Fruit fly (Drosophila melanogaster) whole organism, wandering third instar larva: ENCODE measurements around the gene CG31673.

Experiments used
- Abd-B ChIP-seq: fragments of >200 bp; optimal IDR thresholded peaks from 2 replicates; lab custom pipeline; 2017; ENCODE audit warnings: missing biosample characterization, missing genetic modification characterization
- CG32264 ChIP-seq: fragments of 200-800 bp; sonication (Bioruptor generic); optimal IDR thresholded peaks from 2 replicates; lab custom pipeline; 2016; ENCODE audit warnings: missing biosample characterization, missing genetic modification characterization
- CG9705 ChIP-seq: fragments of 200-800 bp; sonication (Bioruptor generic); optimal IDR thresholded peaks from 2 replicates; lab custom pipeline; 2018; ENCODE audit warnings: missing biosample characterization, mild to moderate bottlenecking, missing genetic modification characterization
- CrebA ChIP-seq: fragments of 200-800 bp; sonication (Bioruptor generic); optimal IDR thresholded peaks from 2 replicates; lab custom pipeline; 2016; ENCODE audit warnings: missing biosample characterization, mild to moderate bottlenecking, missing genetic modification characterization, borderline replicate concordance
- Dfd ChIP-seq: fragments of >200 bp; optimal IDR thresholded peaks from 2 replicates; lab custom pipeline; 2017; ENCODE audit warnings: missing biosample characterization, missing genetic modification characterization
- Dif ChIP-seq: fragments of 200-275, 200-300 bp; sonication (Bioruptor generic); optimal IDR thresholded peaks from 2 replicates; lab custom pipeline; 2018; ENCODE audit warnings: missing biosample characterization, missing genetic modification characterization; ENCODE audit not compliant: partially characterized antibody
- GATAd ChIP-seq: sonication (Bioruptor generic); optimal IDR thresholded peaks from 2 replicates; lab custom pipeline; 2016; ENCODE audit warnings: missing biosample characterization, missing genetic modification characterization
- HLH106 ChIP-seq: fragments of 200-800 bp; optimal IDR thresholded peaks from 3 replicates; lab custom pipeline; 2019; ENCODE audit warnings: missing biosample characterization, mild to moderate bottlenecking, missing genetic modification characterization, moderate library complexity
- Hnf4 ChIP-seq: fragments of 200-800 bp; sonication (Bioruptor generic); optimal IDR thresholded peaks from 2 replicates; lab custom pipeline; 2016; ENCODE audit warnings: missing biosample characterization, mild to moderate bottlenecking, missing genetic modification characterization
- Hr78 ChIP-seq: fragments of >200 bp; optimal IDR thresholded peaks from 2 replicates; lab custom pipeline; 2017; ENCODE audit warnings: missing biosample characterization, missing genetic modification characterization
- Hr83 ChIP-seq: fragments of 200-300 bp; sonication (Bioruptor generic); optimal IDR thresholded peaks from 2 replicates; lab custom pipeline; 2016; ENCODE audit warnings: missing biosample characterization, mild to moderate bottlenecking, missing genetic modification characterization, moderate library complexity; ENCODE audit not compliant: poor library complexity, severe bottlenecking
- Jra ChIP-seq: sonication (Bioruptor generic); optimal IDR thresholded peaks from 2 replicates; lab custom pipeline; 2016; ENCODE audit warnings: missing biosample characterization, missing genetic modification characterization
- Mio ChIP-seq: sonication (Bioruptor generic); optimal IDR thresholded peaks from 2 replicates; lab custom pipeline; 2016; ENCODE audit warnings: missing biosample characterization, missing genetic modification characterization
- Myc ChIP-seq: fragments of >200 bp; optimal IDR thresholded peaks from 2 replicates; lab custom pipeline; 2017
- N ChIP-seq: fragments of >200 bp; optimal IDR thresholded peaks from 2 replicates; lab custom pipeline; 2018; ENCODE audit warnings: missing biosample characterization, missing external identifiers, missing genetic modification characterization
- OdsH ChIP-seq: fragments of 200-800 bp; sonication (Bioruptor generic); optimal IDR thresholded peaks from 2 replicates; lab custom pipeline; 2016; ENCODE audit warnings: missing biosample characterization, mild to moderate bottlenecking, missing genetic modification characterization
- Rel ChIP-seq, 2 experiments: fragments of 200-800 bp; sonication (Bioruptor generic) in 1 of 2; optimal IDR thresholded peaks; 2 replicates in 1 of 2; 3 replicates in 1 of 2; lab custom pipeline; 2016 to 2019; ENCODE audit warnings: mild to moderate bottlenecking in 2 of 2, missing biosample characterization in 2 of 2, missing genetic modification characterization in 2 of 2, moderate library complexity in 1 of 2
- Sp1 ChIP-seq: fragments of 200-800 bp; sonication (Bioruptor generic); optimal IDR thresholded peaks from 3 replicates; lab custom pipeline; 2019; ENCODE audit warnings: missing biosample characterization, mild to moderate bottlenecking, missing genetic modification characterization, moderate library complexity
- Vsx2 ChIP-seq: fragments of 200-300, 225-300 bp; sonication (Bioruptor generic); optimal IDR thresholded peaks from 2 replicates; lab custom pipeline; 2018; ENCODE audit warnings: missing biosample characterization, missing genetic modification characterization; ENCODE audit not compliant: partially characterized antibody
- br ChIP-seq: fragments of 200-800 bp; sonication (Bioruptor generic); optimal IDR thresholded peaks from 2 replicates; lab custom pipeline; 2016; ENCODE audit warnings: missing biosample characterization, missing genetic modification characterization
- brk ChIP-seq: fragments of 200-800 bp; sonication (Bioruptor generic); optimal IDR thresholded peaks from 2 replicates; lab custom pipeline; 2016; ENCODE audit warnings: missing biosample characterization, mild to moderate bottlenecking, missing genetic modification characterization
- dl ChIP-seq, 2 experiments: fragments of 175-275, 200-275 bp in 1 of 2; fragments of 200-275 bp in 1 of 2; sonication (Bioruptor generic); optimal IDR thresholded peaks; lab custom pipeline; 2018; ENCODE audit warnings: mild to moderate bottlenecking in 2 of 2, missing biosample characterization in 2 of 2, missing genetic modification characterization in 2 of 2, moderate library complexity in 2 of 2; ENCODE audit not compliant: partially characterized antibody in 2 of 2, insufficient read depth in 1 of 2
- dmrt93B ChIP-seq: fragments of 200-800 bp; sonication (Bioruptor generic); optimal IDR thresholded peaks from 2 replicates; lab custom pipeline; 2018; ENCODE audit warnings: missing biosample characterization, mild to moderate bottlenecking, missing genetic modification characterization
- dsf ChIP-seq: sonication (Bioruptor generic); optimal IDR thresholded peaks from 2 replicates; lab custom pipeline; 2016; ENCODE audit warnings: missing biosample characterization, missing genetic modification characterization, borderline replicate concordance
- ey ChIP-seq: fragments of 200-800 bp; sonication (Bioruptor generic); optimal IDR thresholded peaks from 2 replicates; lab custom pipeline; 2016; ENCODE audit warnings: missing biosample characterization, missing genetic modification characterization
- foxo ChIP-seq, 2 experiments: fragments of 200-800 bp; sonication (Bioruptor generic); optimal IDR thresholded peaks; 2 replicates in 1 of 2; 3 replicates in 1 of 2; lab custom pipeline; 2016 to 2017; ENCODE audit warnings: missing biosample characterization in 2 of 2, missing genetic modification characterization in 2 of 2
- fru ChIP-seq: fragments of 200-800 bp; sonication (Bioruptor generic); optimal IDR thresholded peaks from 3 replicates; lab custom pipeline; 2016; ENCODE audit warnings: missing biosample characterization, mild to moderate bottlenecking, missing genetic modification characterization
- h ChIP-seq: fragments of 200-800 bp; sonication (Bioruptor generic); optimal IDR thresholded peaks from 3 replicates; lab custom pipeline; 2016; ENCODE audit warnings: missing biosample characterization, mild to moderate bottlenecking, missing genetic modification characterization
- jim ChIP-seq: fragments of 175-275, 200-325 bp; sonication (Bioruptor generic); optimal IDR thresholded peaks from 2 replicates; lab custom pipeline; 2016; ENCODE audit warnings: missing biosample characterization, mild to moderate bottlenecking, missing genetic modification characterization
- lola ChIP-seq: fragments of >200 bp; optimal IDR thresholded peaks from 2 replicates; lab custom pipeline; 2017; ENCODE audit warnings: missing biosample characterization, missing genetic modification characterization
- pan ChIP-seq: fragments of >200 bp; optimal IDR thresholded peaks from 2 replicates; lab custom pipeline; 2017
- psq ChIP-seq: fragments of 200-800 bp; sonication (Bioruptor generic); optimal IDR thresholded peaks from 3 replicates; lab custom pipeline; 2017; ENCODE audit warnings: missing biosample characterization, mild to moderate bottlenecking, missing genetic modification characterization, moderate library complexity
- rgr ChIP-seq: fragments of 200-800 bp; sonication (Bioruptor generic); optimal IDR thresholded peaks from 3 replicates; lab custom pipeline; 2016; ENCODE audit warnings: missing biosample characterization, mild to moderate bottlenecking, missing genetic modification characterization
- sage ChIP-seq: fragments of 200-800 bp; sonication (Bioruptor generic); optimal IDR thresholded peaks from 2 replicates; lab custom pipeline; 2016; ENCODE audit warnings: missing biosample characterization, mild to moderate bottlenecking, missing genetic modification characterization
- sv ChIP-seq: fragments of 200-800 bp; sonication (Bioruptor generic); optimal IDR thresholded peaks from 3 replicates; lab custom pipeline; 2016; ENCODE audit warnings: missing biosample characterization, missing genetic modification characterization
- tai ChIP-seq: sonication (Bioruptor generic); optimal IDR thresholded peaks from 2 replicates; lab custom pipeline; 2016; ENCODE audit warnings: missing biosample characterization, missing genetic modification characterization
- usp ChIP-seq: fragments of >200 bp; optimal IDR thresholded peaks from 2 replicates; lab custom pipeline; 2017; ENCODE audit warnings: missing biosample characterization, missing genetic modification characterization
- woc ChIP-seq: sonication (Bioruptor generic); optimal IDR thresholded peaks from 2 replicates; lab custom pipeline; 2016; ENCODE audit warnings: missing biosample characterization, mild to moderate bottlenecking, missing genetic modification characterization

The CG31673 gene

dm6 chr2L:20798351-20798777 lies 31.0 kb upstream of the CG31673 start:
- no peak for TF ChIP-seq pan (lab: Kevin White, UChicago)
- TF ChIP-seq GATAd (GFP tag; lab: Kevin White, UChicago): no peak
- peak in 1 of 2 experiments; percentile 18 for TF ChIP-seq dl (GFP tag; optimal IDR thresholded peaks at IDR 0.05; lab: Kevin White, UChicago; ENCODE audit: insufficient read depth in 1 of 2, partially characterized antibody in 2 of 2)
- peak; percentile 17 for TF ChIP-seq jim (GFP tag; lab: Kevin White, UChicago)
- no peak for TF ChIP-seq OdsH (GFP tag; lab: Kevin White, UChicago)
- TF ChIP-seq rgr (GFP tag; lab: Kevin White, UChicago): no peak
- no peak for TF ChIP-seq Jra (GFP tag; lab: Kevin White, UChicago)
- peak; percentile 87 for TF ChIP-seq Vsx2
- TF ChIP-seq h (GFP tag; lab: Kevin White, UChicago): no peak
- no peak for TF ChIP-seq brk
- TF ChIP-seq CG32264: no peak
- peak; percentile 94 for TF ChIP-seq psq (GFP tag; lab: Kevin White, UChicago)
- no peak for TF ChIP-seq Myc (lab: Kevin White, UChicago)
- TF ChIP-seq Rel (GFP tag; optimal IDR thresholded peaks at IDR 0.05; lab: Kevin White, UChicago): no peak
- no peak for TF ChIP-seq Rel (tag; optimal IDR thresholded peaks at IDR 0.05; lab: Kevin White, UChicago)
- no peak for TF ChIP-seq sv (GFP tag; lab: Kevin White, UChicago)
- no peak for TF ChIP-seq dmrt93B (GFP tag; lab: Kevin White, UChicago)
- peak; percentile 52 for TF ChIP-seq Dif
- peak; percentile 2 for TF ChIP-seq fru

dm6 chr2L:20799991-20800897 lies 29.2 kb upstream of the CG31673 start:
- TF ChIP-seq sv (GFP tag; lab: Kevin White, UChicago): peak; percentile 55
- no peak for TF ChIP-seq Myc (lab: Kevin White, UChicago)
- TF ChIP-seq fru: peak; percentile 99
- peak; percentile 78 for TF ChIP-seq Rel (GFP tag; optimal IDR thresholded peaks at IDR 0.05; lab: Kevin White, UChicago)
- TF ChIP-seq Rel (tag; optimal IDR thresholded peaks at IDR 0.05; lab: Kevin White, UChicago): peak; percentile 87
- TF ChIP-seq Jra (GFP tag; lab: Kevin White, UChicago): peak; percentile 96
- peak; percentile 86 for TF ChIP-seq Mio (GFP tag; lab: Kevin White, UChicago)
- peak; percentile 73 to 99 for TF ChIP-seq foxo (GFP tag; optimal IDR thresholded peaks at IDR 0.05; lab: Kevin White, UChicago)
- TF ChIP-seq dsf (GFP tag; lab: Kevin White, UChicago): peak; percentile 88
- TF ChIP-seq Dif: peak; percentile 12
- peak; percentile 5 for TF ChIP-seq Abd-B
- peak; percentile 39 for TF ChIP-seq jim (GFP tag; lab: Kevin White, UChicago)
- TF ChIP-seq N (GFP tag; lab: Kevin White, UChicago): no peak
- peak; percentile 66 for TF ChIP-seq GATAd (GFP tag; lab: Kevin White, UChicago)
- peak; percentile 76 for TF ChIP-seq CrebA (GFP tag; lab: Kevin White, UChicago)
- TF ChIP-seq HLH106: peak; percentile 98
- peak; percentile 53 for TF ChIP-seq Vsx2
- TF ChIP-seq OdsH (GFP tag; lab: Kevin White, UChicago): peak; percentile 98
- TF ChIP-seq rgr (GFP tag; lab: Kevin White, UChicago): peak; percentile 98
- no peak for TF ChIP-seq lola
- peak; percentile 97 for TF ChIP-seq Sp1 (GFP tag; lab: Kevin White, UChicago)
- no peak for TF ChIP-seq usp
- peak; percentile 96 for TF ChIP-seq psq (GFP tag; lab: Kevin White, UChicago)
- peak; percentile 95 for TF ChIP-seq sage
- TF ChIP-seq ey (GFP tag; lab: Kevin White, UChicago): peak; percentile 99
- peak; percentile 99 for TF ChIP-seq h (GFP tag; lab: Kevin White, UChicago)
- peak; percentile 99 for TF ChIP-seq woc (GFP tag; lab: Kevin White, UChicago)
- TF ChIP-seq CG32264: peak; percentile 96
- peak; percentile 58 for TF ChIP-seq Dfd
- peak; percentile 97 for TF ChIP-seq CG9705 (GFP tag; lab: Kevin White, UChicago)
- peak; percentile 99 for TF ChIP-seq br (GFP tag; lab: Kevin White, UChicago)
- peak in 1 of 2 experiments; percentile 27 for TF ChIP-seq dl (GFP tag; optimal IDR thresholded peaks at IDR 0.05; lab: Kevin White, UChicago; ENCODE audit: insufficient read depth in 1 of 2, partially characterized antibody in 2 of 2)
- TF ChIP-seq Hnf4 (GFP tag; lab: Kevin White, UChicago): peak; percentile 99
- TF ChIP-seq brk: peak; percentile 93
- peak; percentile 96 for TF ChIP-seq tai (GFP tag; lab: Kevin White, UChicago)
- TF ChIP-seq Hr83 (GFP tag; lab: Kevin White, UChicago): peak; percentile 89
- TF ChIP-seq pan (lab: Kevin White, UChicago): no peak
- TF ChIP-seq dmrt93B (GFP tag; lab: Kevin White, UChicago): peak; percentile 95
- TF ChIP-seq Hr78 (GFP tag; lab: Kevin White, UChicago): no peak
